Worm (Caenorhabditis elegans): Measurements from ENCODE around the gene C50B6.3.

Gene C50B6.3

DNA sequence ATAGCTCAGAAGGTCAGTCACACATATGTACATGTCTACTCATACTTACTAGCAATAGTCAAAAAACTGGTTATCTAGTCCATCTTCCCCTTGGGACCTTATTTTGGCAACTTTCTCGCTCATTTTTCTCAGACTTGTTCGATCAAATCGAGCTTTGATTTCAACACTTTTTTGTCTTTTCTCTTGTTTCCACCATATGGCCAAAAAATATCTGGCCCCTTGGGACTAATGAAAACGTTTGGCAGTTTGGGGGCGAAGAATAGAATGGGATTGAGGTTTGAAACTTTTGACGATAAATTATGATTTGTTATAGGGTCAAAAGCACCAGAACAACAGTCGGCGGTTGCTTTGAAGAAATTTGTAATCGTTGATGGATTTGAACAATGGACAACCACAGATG is 39.0 kb downstream of the C50B6.3 start:
- TF ChIP-seq tbx-2 (tag; optimal IDR thresholded peaks at IDR 0.05) (no peak), elt-1 (tag; optimal IDR thresholded peaks at IDR 0.05) (peak; percentile 24)

DNA sequence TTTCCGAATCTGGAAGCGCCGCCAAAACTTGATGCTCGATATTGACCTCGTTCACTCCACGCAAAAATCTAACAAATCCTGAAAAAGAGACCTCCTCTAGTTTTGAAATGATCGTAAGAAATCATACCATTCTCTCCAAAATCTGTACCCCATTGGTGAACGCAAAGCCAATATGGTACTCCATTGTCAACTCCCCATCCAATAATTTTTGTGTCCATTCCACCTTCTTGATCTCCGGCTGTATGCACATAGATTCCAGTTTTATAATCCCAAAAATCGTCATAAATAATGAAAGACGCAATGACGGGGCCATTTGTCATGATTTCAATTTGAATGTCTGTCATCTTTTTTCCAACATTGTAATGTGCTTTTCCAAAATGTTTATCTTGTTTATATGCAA is 42.8 kb downstream of the C50B6.3 start:
- TF ChIP-seq mml-1 (tag; optimal IDR thresholded peaks at IDR 0.05) = no peak
- TF ChIP-seq jun-1 (tag; optimal IDR thresholded peaks at IDR 0.05) = no peak
- TF ChIP-seq nhr-67 (tag; optimal IDR thresholded peaks at IDR 0.05) = no peak

DNA sequence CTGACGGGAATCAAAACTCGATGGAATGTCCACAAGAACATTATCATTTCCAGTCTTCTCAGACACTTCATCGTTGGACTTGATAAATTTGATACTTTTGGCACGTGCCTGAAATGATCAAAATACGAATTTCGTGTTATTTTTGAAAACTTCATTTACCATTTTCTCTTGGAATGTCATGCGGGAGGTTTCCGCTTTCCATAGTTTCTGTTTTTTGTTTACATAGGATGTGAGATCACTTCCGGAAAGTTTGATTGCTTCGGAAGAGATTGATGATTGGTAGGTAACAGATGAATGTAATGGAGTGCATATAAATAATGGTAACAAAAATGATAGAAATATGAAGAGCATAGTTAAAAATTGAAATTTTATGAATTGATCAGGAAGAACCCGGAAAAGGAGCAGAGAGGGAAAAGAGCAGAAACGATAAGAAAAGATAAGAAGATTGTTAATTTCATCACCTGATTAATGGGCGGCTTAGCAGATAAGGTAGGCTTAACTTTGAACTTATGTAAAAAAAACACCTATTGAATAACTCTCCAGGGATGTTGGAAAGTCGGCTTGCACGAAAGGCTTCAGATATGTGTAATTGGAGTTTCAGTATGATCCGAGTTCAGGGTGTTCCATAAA is 44.4 kb downstream of the C50B6.3 start, which contains the start of gene F32H5.1:
Gene F32H5.1, minus strand, starts transcription at position 386 of the 630 bp plus-strand sequence.
- TF ChIP-seq elt-2 (tag; optimal IDR thresholded peaks at IDR 0.05) (peak; percentile 93), daf-12 (tag; optimal IDR thresholded peaks at IDR 0.05) (no peak), pqm-1 (tag; optimal IDR thresholded peaks at IDR 0.05) (peak; percentile 73), hmg-11 (tag; optimal IDR thresholded peaks at IDR 0.05) (no peak)

DNA sequence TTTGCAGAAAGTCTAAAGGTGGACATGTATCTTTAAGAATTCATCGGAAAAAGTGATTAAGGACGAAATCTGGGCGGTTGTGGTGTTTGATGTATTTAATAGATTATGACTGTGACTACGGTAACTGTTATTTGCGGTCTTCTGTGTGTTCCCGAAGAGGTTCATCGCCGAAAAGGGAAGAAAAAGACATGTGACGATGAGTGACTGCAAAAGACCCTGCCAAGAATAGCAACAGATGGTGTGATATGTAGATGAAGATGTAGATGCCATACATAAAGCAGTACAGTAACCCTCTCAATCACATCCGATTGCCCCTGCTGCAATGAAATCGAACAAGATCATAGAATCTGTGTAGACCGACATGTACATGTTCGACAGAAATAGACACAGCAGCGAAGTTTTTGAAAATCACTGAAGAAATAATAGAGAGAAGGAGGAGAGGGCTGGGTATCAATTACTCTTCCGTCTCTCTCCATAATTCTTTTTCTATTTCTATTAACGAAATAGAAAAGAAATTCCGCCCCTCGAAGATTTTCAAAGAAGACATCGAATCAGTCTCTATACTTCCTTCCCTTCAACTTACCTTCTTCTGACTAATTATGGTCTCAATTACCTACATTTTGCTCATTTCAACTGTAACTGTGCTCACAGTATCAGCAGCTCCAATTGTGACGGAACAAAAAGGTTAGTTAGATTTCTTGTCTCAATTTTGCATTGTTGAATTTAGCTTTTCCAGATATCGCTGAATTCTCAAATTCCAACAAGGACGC is 45.6 kb downstream of the C50B6.3 start, which contains the start of gene F32H5.3:
Gene F32H5.3, plus strand, starts transcription at position 513 of the 770 bp plus-strand sequence.
- TF ChIP-seq nhr-25 (tag; optimal IDR thresholded peaks at IDR 0.05) (peak; percentile 24), elt-1 (tag; optimal IDR thresholded peaks at IDR 0.05) (peak; percentile 81), nhr-23 (tag; optimal IDR thresholded peaks at IDR 0.05) (peak; percentile 35), nhr-43 (tag; optimal IDR thresholded peaks at IDR 0.05; ENCODE audit: poor library complexity, severe bottlenecking) (peak; percentile 8), egl-5 (tag; optimal IDR thresholded peaks at IDR 0.05) (no peak), fkh-2 (tag; optimal IDR thresholded peaks at IDR 0.05) (no peak)

DNA sequence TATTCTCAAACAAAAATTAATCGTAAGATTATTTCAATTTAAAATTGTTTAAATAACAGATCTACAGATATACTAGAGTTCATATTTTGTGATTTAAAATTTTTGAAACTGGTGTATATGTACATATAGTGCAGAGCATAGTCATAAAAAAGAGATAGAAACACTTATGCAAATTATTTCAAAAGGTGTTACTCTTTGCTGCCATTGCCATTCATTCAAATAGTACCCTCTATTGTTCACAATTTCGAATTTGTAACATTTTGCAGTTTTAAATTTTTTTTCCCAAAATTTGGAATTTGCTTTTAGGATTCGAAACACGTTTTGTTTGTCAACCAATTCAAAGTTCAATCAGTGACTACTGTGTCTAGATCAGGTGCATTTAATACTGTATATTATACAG is 46.9 kb downstream of the C50B6.3 start, which contains the start of gene F32H5.4:
Gene F32H5.4, plus strand, starts transcription at position 301 of the 400 bp plus-strand sequence.
- TF ChIP-seq daf-12 (tag; optimal IDR thresholded peaks at IDR 0.05) = no peak
- no peak for TF ChIP-seq nhr-28 (tag; optimal IDR thresholded peaks at IDR 0.05)
- no peak for TF ChIP-seq egl-27 (tag; optimal IDR thresholded peaks at IDR 0.05)
- TF ChIP-seq tbx-2 (tag; optimal IDR thresholded peaks at IDR 0.05) = no peak
- TF ChIP-seq nhr-12 (tag; optimal IDR thresholded peaks at IDR 0.05) = no peak
- no peak for TF ChIP-seq nhr-76 (tag; optimal IDR thresholded peaks at IDR 0.05)
- TF ChIP-seq ZK546.5 (tag; optimal IDR thresholded peaks at IDR 0.05) = no peak
- TF ChIP-seq eor-1 (tag; optimal IDR thresholded peaks at IDR 0.05) = no peak
- TF ChIP-seq lin-39 (tag; optimal IDR thresholded peaks at IDR 0.05) = no peak
- TF ChIP-seq egl-5 (tag; optimal IDR thresholded peaks at IDR 0.05) = no peak

DNA sequence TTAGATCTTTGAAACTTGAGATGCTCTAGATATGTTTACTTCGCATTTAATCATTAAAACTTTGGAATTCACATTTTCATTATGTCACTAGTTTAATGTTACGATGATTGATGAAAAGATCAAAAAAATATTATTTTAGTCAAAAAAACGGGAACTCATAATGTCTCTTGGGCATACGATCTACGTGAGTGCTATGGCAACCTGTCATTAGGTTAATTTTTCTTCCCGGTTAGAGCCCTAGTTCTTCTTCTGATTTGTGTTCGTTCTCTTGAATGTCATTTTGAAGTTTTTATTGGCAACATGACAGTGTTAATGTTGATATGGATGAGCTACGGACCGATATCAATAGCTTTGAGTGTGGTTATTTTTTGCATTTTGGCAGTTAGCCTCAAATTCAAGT is 50.0 kb downstream of the C50B6.3 start, which contains the start of gene srg-46:
Gene srg-46, plus strand, starts transcription at position 301 of the 400 bp plus-strand sequence.
- TF ChIP-seq lsy-12 (tag; optimal IDR thresholded peaks at IDR 0.05) (no peak), fkh-10 (GFP tag; optimal IDR thresholded peaks at IDR 0.05) (no peak), nfya-1 (tag; optimal IDR thresholded peaks at IDR 0.05; ENCODE audit: insufficient read depth) (no peak), unc-62 (GFP tag; optimal IDR thresholded peaks at IDR 0.05) (no peak), R02D3.7 (tag; optimal IDR thresholded peaks at IDR 0.05) (no peak), mml-1 (tag; optimal IDR thresholded peaks at IDR 0.05) (no peak)

DNA sequence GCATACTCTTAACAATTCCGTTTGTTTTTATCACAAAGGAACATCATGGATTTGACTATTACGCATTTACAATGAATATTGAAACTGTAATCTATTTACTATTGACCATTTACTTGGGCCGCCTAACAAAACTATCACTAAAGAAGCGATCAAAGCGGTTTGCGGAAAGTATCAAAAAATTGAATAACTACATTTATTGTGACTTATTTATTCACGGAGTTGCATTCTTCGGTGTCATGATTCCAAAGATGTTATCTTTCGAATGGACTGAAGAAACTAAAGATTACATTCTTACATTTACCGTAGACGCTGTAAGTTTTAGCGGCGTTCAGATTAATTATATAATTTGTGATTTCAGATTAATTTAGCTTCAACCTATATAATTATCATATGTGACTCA is 50.9 kb downstream of the C50B6.3 start:
- TF ChIP-seq ztf-11 (tag; optimal IDR thresholded peaks at IDR 0.05) (no peak), tbx-2 (tag; optimal IDR thresholded peaks at IDR 0.05) (no peak), nhr-23 (tag; optimal IDR thresholded peaks at IDR 0.05) (no peak), R02D3.7 (tag; optimal IDR thresholded peaks at IDR 0.05) (no peak), fkh-2 (tag; optimal IDR thresholded peaks at IDR 0.05) (no peak), lsy-12 (tag; optimal IDR thresholded peaks at IDR 0.05) (no peak), nhr-25 (tag; optimal IDR thresholded peaks at IDR 0.05) (no peak), ZK546.5 (tag; optimal IDR thresholded peaks at IDR 0.05) (no peak), egl-27 (tag; optimal IDR thresholded peaks at IDR 0.05) (no peak), nhr-12 (tag; optimal IDR thresholded peaks at IDR 0.05) (no peak), sea-2 (GFP tag; optimal IDR thresholded peaks at IDR 0.05) (no peak), unc-39 (tag; optimal IDR thresholded peaks at IDR 0.05) (no peak), nhr-28 (tag; optimal IDR thresholded peaks at IDR 0.05) (no peak)
